Worm (Caenorhabditis elegans) whole organism, L1 larva: ENCODE results near the gene T07F10.3.

Experiments
- C04F5.9 ChIP-seq: sonication (generic microtip); optimal IDR thresholded peaks from 2 replicates; lab custom pipeline; 2016; ENCODE audit warnings: missing genetic modification characterization, missing compliant biosample characterization
- aly-2 ChIP-seq: fragments of 150-350 bp; optimal IDR thresholded peaks from 2 replicates; lab custom pipeline; 2014; ENCODE audit warnings: missing biosample characterization, missing genetic modification characterization
- egl-27 ChIP-seq, 2 experiments: fragments of 150-350 bp in 1 of 2; sonication (generic microtip); optimal IDR thresholded peaks; 3 replicates each; lab custom pipeline; 2017 to 2018; ENCODE audit warnings: missing biosample characterization in 2 of 2, missing genetic modification characterization in 2 of 2, missing genetic modification reagents in 2 of 2
- lin-13 ChIP-seq: fragments of 150-350 bp; optimal IDR thresholded peaks from 2 replicates; lab custom pipeline; 2014; ENCODE audit warnings: missing biosample characterization, missing genetic modification reagents, missing genetic modification characterization
- lin-35 ChIP-seq, 2 experiments: fragments of 150-350 bp; optimal IDR thresholded peaks; 2 replicates each; lab custom pipeline; 2014; ENCODE audit warnings: missing biosample characterization in 2 of 2, missing genetic modification characterization in 2 of 2, missing genetic modification reagents in 2 of 2
- nhr-28 ChIP-seq: fragments of 150-350 bp; optimal IDR thresholded peaks from 2 replicates; lab custom pipeline; 2014; ENCODE audit warnings: missing biosample characterization, missing genetic modification characterization
- rnt-1 ChIP-seq: sonication (generic microtip); optimal IDR thresholded peaks from 2 replicates; lab custom pipeline; 2016; ENCODE audit warnings: mild to moderate bottlenecking, missing genetic modification characterization, moderate library complexity, missing compliant biosample characterization
- skn-1 ChIP-seq: fragments of 150-350 bp; optimal IDR thresholded peaks from 2 replicates; lab custom pipeline; 2014; ENCODE audit warnings: missing biosample characterization, missing genetic modification characterization
- snpc-4 ChIP-seq: fragments of 150-350 bp; optimal IDR thresholded peaks from 2 replicates; lab custom pipeline; 2014; ENCODE audit warnings: missing biosample characterization, missing genetic modification characterization
- unc-130 ChIP-seq: fragments of 150-350 bp; optimal IDR thresholded peaks from 2 replicates; lab custom pipeline; 2017; ENCODE audit warnings: missing biosample characterization, missing genetic modification characterization, inconsistent platforms

ce11 chrV:12827219-12827618 lies 42.6 kb downstream of the T07F10.3 start, which contains the start of gene ugt-15:
- TF ChIP-seq egl-27 (tag; optimal IDR thresholded peaks at IDR 0.05; lab: Kevin White, UChicago) (no peak), lin-13 (GFP tag; lab: Kevin White, UChicago) (no peak), rnt-1 (tag; lab: Kevin White, UChicago) (no peak), snpc-4 (tag; lab: Kevin White, UChicago) (no peak), C04F5.9 (tag; lab: Kevin White, UChicago) (no peak), unc-130 (tag; lab: Kevin White, UChicago) (no peak), aly-2 (no peak), nhr-28 (tag; lab: Kevin White, UChicago) (no peak), skn-1 (tag; lab: Kevin White, UChicago) (no peak), lin-35 (GFP tag; optimal IDR thresholded peaks at IDR 0.05; lab: Kevin White, UChicago) (no peak)
